Worm (Caenorhabditis elegans): ENCODE results near the gene T27E7.3.

Gene T27E7.3

ce11 chrIV:14491135-14491534, 37.7 kb upstream of the T27E7.3 start:
- TF ChIP-seq snpc-4 (GFP tag; optimal IDR thresholded peaks at IDR 0.05) (no peak), snpc-4 (tag; optimal IDR thresholded peaks at IDR 0.05) (peak in 1 of 4 experiments; percentile 10), bed-2 (GFP tag; IDR thresholded peaks at IDR 0.05) (no peak)

ce11 chrIV:14495474-14495873, 33.3 kb upstream of the T27E7.3 start:
- TF ChIP-seq madf-8 (GFP tag; conservative IDR thresholded peaks at IDR 0.05): no peak
- TF ChIP-seq B0019.2 (GFP tag; conservative IDR thresholded peaks at IDR 0.05): no peak
- TF ChIP-seq rec-8 (tag; optimal IDR thresholded peaks at IDR 0.05): no peak
- peak; percentile 63; the same call in 1 of the 2 replicates for TF ChIP-seq attf-6 (GFP tag; IDR thresholded peaks at IDR 0.05)
- no peak for TF ChIP-seq snpc-4 (GFP tag; optimal IDR thresholded peaks at IDR 0.05)
- peak in 2 of 4 experiments; percentile 40 to 61 for TF ChIP-seq snpc-4 (tag; optimal IDR thresholded peaks at IDR 0.05)

- TF ChIP-seq hlh-12 (tag; optimal IDR thresholded peaks at IDR 0.05) (no peak), hmg-1.2 (GFP tag; IDR thresholded peaks at IDR 0.05) (peak; percentile 80), ceh-27 (GFP tag; optimal IDR thresholded peaks at IDR 0.05) (no peak), mxl-1 (tag; optimal IDR thresholded peaks at IDR 0.05) (no peak), madf-6 (GFP tag; IDR thresholded peaks at IDR 0.05) (no peak), somi-1 (GFP tag; optimal IDR thresholded peaks at IDR 0.05) (no peak), madf-3 (GFP tag; IDR thresholded peaks at IDR 0.05) (no peak)
Measured at ce11 chrIV:14496494-14496893, 32.3 kb upstream of the T27E7.3 start.

- no peak for TF ChIP-seq ama-1 (optimal IDR thresholded peaks at IDR 0.05)
- TF ChIP-seq ama-1 (GFP tag; optimal IDR thresholded peaks at IDR 0.05): no peak
- no peak for TF ChIP-seq die-1 (tag; optimal IDR thresholded peaks at IDR 0.05)
- no peak for TF ChIP-seq tlf-1 (GFP tag; optimal IDR thresholded peaks at IDR 0.05)
- no peak for TF ChIP-seq zim-3 (tag; optimal IDR thresholded peaks at IDR 0.05)
- no peak for TF ChIP-seq let-526 (GFP tag; IDR thresholded peaks at IDR 0.05)
- no peak for TF ChIP-seq Y79H2A.3 (GFP tag; conservative IDR thresholded peaks at IDR 0.05)
- TF ChIP-seq mxl-1 (tag; optimal IDR thresholded peaks at IDR 0.05): no peak
- no peak for TF ChIP-seq K11D2.4 (GFP tag; IDR thresholded peaks at IDR 0.05)
- no peak for TF ChIP-seq somi-1 (GFP tag; optimal IDR thresholded peaks at IDR 0.05)
- TF ChIP-seq efl-1 (GFP tag; optimal IDR thresholded peaks at IDR 0.05): no peak
- TF ChIP-seq ztf-26 (tag; optimal IDR thresholded peaks at IDR 0.05): no peak
- TF ChIP-seq Y53F4B.3 (GFP tag; IDR thresholded peaks at IDR 0.05): no peak
- TF ChIP-seq mcd-1 (GFP tag; IDR thresholded peaks at IDR 0.05): no peak
- no peak for TF ChIP-seq Y95B8A.8 (GFP tag; IDR thresholded peaks at IDR 0.05)
- TF ChIP-seq pbrm-1 (GFP tag; IDR thresholded peaks at IDR 0.05): no peak
- no peak for TF ChIP-seq ceh-100 (GFP tag; IDR thresholded peaks at IDR 0.05)
- TF ChIP-seq ztf-18 (tag; optimal IDR thresholded peaks at IDR 0.05): no peak
- TF ChIP-seq F57C9.4 (tag; optimal IDR thresholded peaks at IDR 0.05): no peak
- TF ChIP-seq ekl-4 (GFP tag; IDR thresholded peaks at IDR 0.05): no peak
- TF ChIP-seq hmg-20 (GFP tag; IDR thresholded peaks at IDR 0.05): no peak
Measured at ce11 chrIV:14505066-14505465, 23.8 kb upstream of the T27E7.3 start, which contains the start of gene tag-273. Gene tag-273, minus strand, starts transcription at chrIV:14505166.

DNA sequence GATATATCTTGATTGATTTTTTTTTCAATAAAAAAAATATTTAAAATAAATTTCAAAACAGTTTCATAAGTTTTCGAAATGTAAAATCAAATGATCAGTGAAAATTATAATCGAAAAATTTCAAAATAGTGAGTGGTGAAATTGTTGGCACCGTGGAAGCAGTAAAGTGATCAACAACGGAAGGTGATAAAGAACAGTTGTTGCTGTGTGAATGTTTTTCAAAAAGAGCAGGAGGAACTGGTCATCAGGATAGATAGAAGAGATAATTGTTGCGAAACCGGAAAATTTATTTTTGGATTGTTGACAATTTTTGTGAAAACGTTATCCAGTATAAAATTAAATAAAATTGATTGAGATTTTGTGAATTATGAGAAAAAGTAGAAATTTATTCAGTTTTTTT, 22.8 kb upstream of the T27E7.3 start:
- TF ChIP-seq dpff-1 (tag; optimal IDR thresholded peaks at IDR 0.05) (no peak), attf-6 (GFP tag; IDR thresholded peaks at IDR 0.05) (peak; percentile 41; the same call in 1 of the 2 replicates), dpl-1 (GFP tag; optimal IDR thresholded peaks at IDR 0.05) (no peak), rcor-1 (GFP tag; IDR thresholded peaks at IDR 0.05) (no peak), madf-8 (GFP tag; conservative IDR thresholded peaks at IDR 0.05) (no peak), cebp-1 (GFP tag; IDR thresholded peaks at IDR 0.05) (no peak), cebp-1 (tag; optimal IDR thresholded peaks at IDR 0.05) (no peak)

All from whole organism, young adult.